Fruit fly (Drosophila melanogaster) whole organism, embryonic: ENCODE results near the gene L2HGDH.

ENCODE experiments used
- CG12219 ChIP-seq: fragments of 200-800 bp; sonication (Bioruptor generic); optimal IDR thresholded peaks from 3 replicates; lab custom pipeline; 2018; ENCODE audit warnings: missing biosample characterization, mild to moderate bottlenecking, missing genetic modification characterization
- CG13123 ChIP-seq: fragments of 200-800 bp; sonication (Bioruptor generic); optimal IDR thresholded peaks from 2 replicates; lab custom pipeline; 2016; ENCODE audit warnings: missing biosample characterization, missing genetic modification characterization
- CG2120 ChIP-seq: fragments of 200-800 bp; sonication (Bioruptor generic); optimal IDR thresholded peaks from 3 replicates; lab custom pipeline; 2016; ENCODE audit warnings: missing biosample characterization, missing genetic modification characterization
- CG4404 ChIP-seq: fragments of 200-800 bp; sonication (Bioruptor generic); IDR thresholded peaks from 2 replicates; pipeline ENCODE4 v1.3.6; 2022; ENCODE audit warnings: missing biosample characterization, missing genetic modification characterization
- CG5953 ChIP-seq: fragments of 200-800 bp; sonication (Bioruptor generic); IDR thresholded peaks from 2 replicates; pipeline ENCODE4 v1.3.6; 2022; ENCODE audit warnings: missing biosample characterization, missing genetic modification characterization
- CG7987 ChIP-seq: fragments of 200-800 bp; sonication (Bioruptor generic); optimal IDR thresholded peaks from 2 replicates; lab custom pipeline; 2018; ENCODE audit warnings: missing biosample characterization, mild to moderate bottlenecking, missing genetic modification characterization, moderate library complexity
- HLH3B ChIP-seq: fragments of 200-800 bp; sonication (Bioruptor generic); IDR thresholded peaks from 2 replicates; pipeline ENCODE4 v1.3.6; 2022; ENCODE audit warnings: missing biosample characterization, missing genetic modification characterization
- Lim3 ChIP-seq: fragments of 200-800 bp; sonication (Bioruptor generic); IDR thresholded peaks from 2 replicates; pipeline ENCODE4 v1.3.6; 2022; ENCODE audit warnings: missing biosample characterization, missing genetic modification characterization
- Meics ChIP-seq: fragments of 200-800 bp; sonication (Bioruptor generic); optimal IDR thresholded peaks from 2 replicates; lab custom pipeline; 2017; ENCODE audit warnings: missing biosample characterization, mild to moderate bottlenecking, missing genetic modification characterization
- bowl ChIP-seq: fragments of 200-800 bp; sonication (Bioruptor generic); IDR thresholded peaks from 2 replicates; pipeline ENCODE4 v1.3.6; 2022; ENCODE audit warnings: missing biosample characterization, missing genetic modification characterization
- gsb ChIP-seq: fragments of 200-800 bp; sonication (Bioruptor generic); IDR thresholded peaks from 2 replicates; pipeline ENCODE4 v1.3.6; 2022; ENCODE audit warnings: missing biosample characterization, missing genetic modification characterization
- kay ChIP-seq: fragments of 200-800 bp; sonication (Bioruptor generic); optimal IDR thresholded peaks from 2 replicates; lab custom pipeline; 2016; ENCODE audit warnings: missing biosample characterization, missing genetic modification characterization
- wdn ChIP-seq: fragments of 200-800 bp; sonication (Bioruptor generic); IDR thresholded peaks from 2 replicates; pipeline ENCODE4 v1.3.6; 2022; ENCODE audit warnings: missing biosample characterization, missing genetic modification characterization

DNA sequence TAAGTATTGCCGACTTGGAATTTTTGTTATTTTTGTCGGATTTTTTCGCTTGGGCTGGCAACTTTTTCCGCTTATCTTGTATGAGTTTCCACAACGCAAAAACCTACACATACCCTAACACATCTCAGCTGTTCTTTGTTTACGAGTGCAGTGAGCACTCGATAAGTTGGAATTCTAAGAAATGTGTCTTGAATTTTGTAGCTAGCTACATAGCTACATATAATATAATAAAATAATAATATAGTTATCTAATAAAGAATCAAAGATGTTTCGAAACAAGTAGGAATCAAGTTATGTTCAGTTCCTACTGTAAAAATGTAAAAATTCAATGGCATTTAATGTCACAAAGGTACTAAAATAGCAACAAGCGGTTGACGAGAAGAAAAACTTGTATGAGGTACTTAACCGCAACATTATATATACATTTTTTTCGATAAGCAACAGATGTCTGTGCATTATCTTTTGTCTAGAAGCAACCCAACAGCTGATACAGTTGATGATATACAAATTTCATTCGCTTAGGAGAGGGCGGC, 17.0 kb downstream of the L2HGDH start, which contains the start of gene Bhmt:
- peak; percentile 50; the same call in 1 of the 2 replicates for TF ChIP-seq bowl (GFP tag; lab: Robert Waterston, UW)
- TF ChIP-seq wdn (GFP tag; lab: Robert Waterston, UW) = peak; percentile 51; the same call in 1 of the 2 replicates
- no peak for TF ChIP-seq CG13123 (GFP tag; lab: Kevin White, UChicago)
- peak; percentile 59 for TF ChIP-seq CG2120 (GFP tag; lab: Kevin White, UChicago)
- no peak for TF ChIP-seq CG4404 (GFP tag; lab: Robert Waterston, UW)
- TF ChIP-seq kay (GFP tag; lab: Kevin White, UChicago) = no peak
- no peak for TF ChIP-seq CG5953
- peak; percentile 68 for TF ChIP-seq HLH3B (GFP tag; lab: Robert Waterston, UW)
- 0 out of 2 replicates have a peak, but pooled peaks have one; percentile 57 for TF ChIP-seq gsb (GFP tag; lab: Robert Waterston, UW)
- peak; percentile 17 for TF ChIP-seq CG7987 (GFP tag; lab: Kevin White, UChicago)
- TF ChIP-seq Meics (GFP tag; lab: Kevin White, UChicago) = peak; percentile 86
- peak; percentile 14 for TF ChIP-seq CG12219 (GFP tag; lab: Kevin White, UChicago)
- TF ChIP-seq Lim3 = no peak
